Worm (Caenorhabditis elegans) whole organism, midembryonic: ENCODE measurements around the gene klp-20.

Experiments
- med-1 ChIP-seq: sonication (generic microtip); optimal IDR thresholded peaks from 2 replicates; lab custom pipeline; 2017; ENCODE audit warnings: missing genetic modification characterization, mild to moderate bottlenecking, missing compliant biosample characterization, antibody characterized with exemption, missing genetic modification reagents; ENCODE audit not compliant: insufficient read depth
- tab-1 ChIP-seq: fragments of 200-800 bp; sonication (Bioruptor generic); IDR thresholded peaks from 2 replicates; pipeline ENCODE4 v1.3.6; 2022; ENCODE audit warnings: missing genetic modification characterization, missing compliant biosample characterization
- ztf-23 ChIP-seq: fragments of 200-800 bp; sonication (Bioruptor generic); IDR thresholded peaks from 2 replicates; pipeline ENCODE4 v1.3.6; 2022; ENCODE audit warnings: missing genetic modification reagents, missing genetic modification characterization, missing compliant biosample characterization
- ztf-29 ChIP-seq: fragments of 200-800 bp; sonication (Bioruptor generic); IDR thresholded peaks from 2 replicates; pipeline ENCODE4 v1.3.6; 2022; ENCODE audit warnings: missing genetic modification reagents, missing genetic modification characterization, missing compliant biosample characterization

- TF ChIP-seq ztf-29 (GFP tag; lab: Robert Waterston, UW), result no peak
- TF ChIP-seq med-1 (GFP tag; lab: Kevin White, UChicago), result no peak
- TF ChIP-seq tab-1 (GFP tag; lab: Robert Waterston, UW), result no peak
- TF ChIP-seq ztf-23, result no peak
Measured at ce11 chrIII:165390-165789, 44.4 kb upstream of the klp-20 start, which contains the start of gene F40G9.7.
